ENCODE assay signal across 1 fruit fly cellular context in the genomic region with DNA sequence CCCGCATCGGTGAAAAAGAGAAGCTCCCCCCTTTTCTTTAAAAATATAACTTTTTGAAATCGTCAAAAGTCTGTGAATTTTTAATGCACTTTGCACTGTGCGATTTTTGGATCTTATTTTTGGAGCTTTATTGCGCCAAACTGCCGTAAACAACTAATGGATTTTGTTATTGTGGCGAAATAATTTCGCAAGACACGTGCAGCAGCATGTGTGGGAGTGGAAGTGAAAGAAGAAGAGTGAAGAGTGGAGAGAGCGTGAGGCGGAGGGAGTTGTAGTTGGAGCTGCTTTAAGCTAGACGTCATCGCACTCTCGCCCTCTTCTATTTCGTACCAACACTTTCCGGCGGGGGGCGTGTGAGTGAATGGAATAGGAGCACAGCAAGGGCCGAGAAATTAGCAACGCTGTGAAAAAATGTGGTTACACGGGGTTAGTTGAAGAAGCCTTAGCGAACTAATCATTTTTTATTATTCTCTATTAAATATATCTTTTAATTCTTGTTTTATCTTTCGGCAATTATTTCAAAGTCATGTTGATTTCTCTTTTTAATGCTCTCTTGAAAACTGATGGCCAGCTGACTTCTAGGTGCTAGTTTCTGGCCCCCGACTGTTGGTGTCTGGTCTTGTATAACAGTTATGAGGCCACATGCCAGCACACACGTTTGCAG.
TF ChIP-seq lines count a peak whose summit lies in the region.

No protein-coding gene starts in this region.

TF ChIP-seq in whole organism, embryonic, 481 proteins besides CTCF, POLR2A, EP300 and RAD21 (continued from another document and continues in another):
- TF ChIP-seq CG18599 (GFP tag; optimal IDR thresholded peaks at IDR 0.05; lab: Kevin White, UChicago) (peak; percentile 98), lilli (GFP tag; optimal IDR thresholded peaks at IDR 0.05; lab: Kevin White, UChicago) (peak; percentile 90), tx (GFP tag; optimal IDR thresholded peaks at IDR 0.05; lab: Kevin White, UChicago) (peak; percentile 47), CkIIα-i1 (GFP tag; IDR thresholded peaks at IDR 0.05; lab: Robert Waterston, UW) (peak; percentile 36; the same call in 1 of the 2 replicates), crol (GFP tag; IDR thresholded peaks at IDR 0.05; lab: Robert Waterston, UW) (peak; percentile 84), Eip74EF (GFP tag; optimal IDR thresholded peaks at IDR 0.05; lab: Kevin White, UChicago) (peak in 1 of 2 experiments; percentile 89), so (GFP tag; IDR thresholded peaks at IDR 0.05; lab: Robert Waterston, UW) (peak; percentile 95), CG42726 (GFP tag; IDR thresholded peaks at IDR 0.05; lab: Robert Waterston, UW; ENCODE audit: partially characterized antibody) (no peak), wdn (GFP tag; IDR thresholded peaks at IDR 0.05; lab: Robert Waterston, UW) (peak; percentile 88), hth (optimal IDR thresholded peaks at IDR 0.05; lab: Kevin White, UChicago) (no peak), crc (GFP tag; optimal IDR thresholded peaks at IDR 0.05; lab: Kevin White, UChicago) (peak; percentile 54), gsb-n (tag; optimal IDR thresholded peaks at IDR 0.05; lab: Kevin White, UChicago) (peak; percentile 91), H2.0 (GFP tag; IDR thresholded peaks at IDR 0.05; lab: Robert Waterston, UW) (peak; percentile 89), Xbp1 (GFP tag; optimal IDR thresholded peaks at IDR 0.05; lab: Kevin White, UChicago) (peak; percentile 91), Deaf1 (tag; optimal IDR thresholded peaks at IDR 0.05; lab: Kevin White, UChicago) (peak; percentile 74), NC2α (GFP tag; optimal IDR thresholded peaks at IDR 0.05; lab: Kevin White, UChicago) (peak; percentile 15), HLH4C (GFP tag; IDR thresholded peaks at IDR 0.05; lab: Robert Waterston, UW; ENCODE audit: partially characterized antibody) (no peak), nau (GFP tag; optimal IDR thresholded peaks at IDR 0.05; lab: Kevin White, UChicago) (peak; percentile 92), CG31441 (GFP tag; IDR thresholded peaks at IDR 0.05; lab: Robert Waterston, UW) (peak; percentile 93), CG7357 (GFP tag; IDR thresholded peaks at IDR 0.05; lab: Robert Waterston, UW) (peak; percentile 84), lmd (GFP tag; IDR thresholded peaks at IDR 0.05; lab: Robert Waterston, UW) (peak; percentile 95), gt (GFP tag; IDR thresholded peaks at IDR 0.05; lab: Robert Waterston, UW) (peak; percentile 66), dmrt99B (tag; optimal IDR thresholded peaks at IDR 0.05; lab: Kevin White, UChicago) (peak; percentile 97), CG7839 (tag; optimal IDR thresholded peaks at IDR 0.05; lab: Kevin White, UChicago) (peak; percentile 96), CG10543 (GFP tag; optimal IDR thresholded peaks at IDR 0.05; lab: Kevin White, UChicago) (peak; percentile 96), CG10366 (GFP tag; IDR thresholded peaks at IDR 0.05; lab: Robert Waterston, UW) (peak; percentile 94), exex (tag; optimal IDR thresholded peaks at IDR 0.05; lab: Kevin White, UChicago) (peak; percentile 60), Six4 (GFP tag; optimal IDR thresholded peaks at IDR 0.05; lab: Kevin White, UChicago) (peak; percentile 78), nom (GFP tag; optimal IDR thresholded peaks at IDR 0.05; lab: Kevin White, UChicago) (peak; percentile 81), eve (GFP tag; optimal IDR thresholded peaks at IDR 0.05; lab: Kevin White, UChicago) (peak in 1 of 2 experiments; percentile 95), CG8944 (GFP tag; optimal IDR thresholded peaks at IDR 0.05; lab: Kevin White, UChicago) (peak; percentile 52), CG10209 (GFP tag; optimal IDR thresholded peaks at IDR 0.05; lab: Kevin White, UChicago) (peak; percentile 95), slp2 (GFP tag; optimal IDR thresholded peaks at IDR 0.05; lab: Kevin White, UChicago) (peak; percentile 59), CG15479 (GFP tag; optimal IDR thresholded peaks at IDR 0.05; lab: Kevin White, UChicago) (no peak), onecut (GFP tag; IDR thresholded peaks at IDR 0.05; lab: Robert Waterston, UW) (peak; percentile 90), CG16813 (GFP tag; IDR thresholded peaks at IDR 0.05; lab: Robert Waterston, UW; ENCODE audit: partially characterized antibody) (no peak), CG6175 (GFP tag; IDR thresholded peaks at IDR 0.05; lab: Robert Waterston, UW) (peak; percentile 81), ab (GFP tag; optimal IDR thresholded peaks at IDR 0.05; lab: Kevin White, UChicago) (peak; percentile 51), oc (tag; optimal IDR thresholded peaks at IDR 0.05; lab: Kevin White, UChicago) (peak; percentile 91), ems (GFP tag; optimal IDR thresholded peaks at IDR 0.05; lab: Kevin White, UChicago) (peak; percentile 76), CG13775 (GFP tag; optimal IDR thresholded peaks at IDR 0.05; lab: Kevin White, UChicago) (peak; percentile 92), Sry-β (GFP tag; optimal IDR thresholded peaks at IDR 0.05; lab: Kevin White, UChicago) (peak; percentile 31), CG31388 (GFP tag; optimal IDR thresholded peaks at IDR 0.05; lab: Kevin White, UChicago) (peak; percentile 43), Bgb (GFP tag; IDR thresholded peaks at IDR 0.05; lab: Robert Waterston, UW; ENCODE audit: partially characterized antibody) (no peak), pan (optimal IDR thresholded peaks at IDR 0.05; lab: Kevin White, UChicago) (no peak), pan (GFP tag; optimal IDR thresholded peaks at IDR 0.05 in 1 of 2, IDR thresholded peaks at IDR 0.05 in 1 of 2) (peak in 1 of 2 experiments; percentile 93), Chrac-16 (GFP tag; optimal IDR thresholded peaks at IDR 0.05; lab: Kevin White, UChicago) (peak; percentile 90), cg (GFP tag; optimal IDR thresholded peaks at IDR 0.05; lab: Kevin White, UChicago) (peak; percentile 47), CoRest (tag; optimal IDR thresholded peaks at IDR 0.05; lab: Kevin White, UChicago) (peak; percentile 96), Ets65A (GFP tag; lab: Kevin White, UChicago) (peak; percentile 94), Max (GFP tag; optimal IDR thresholded peaks at IDR 0.05; lab: Kevin White, UChicago) (peak; percentile 82), CG6683 (GFP tag; optimal IDR thresholded peaks at IDR 0.05; lab: Kevin White, UChicago) (peak; percentile 90), CG9876 (GFP tag; optimal IDR thresholded peaks at IDR 0.05; lab: Kevin White, UChicago) (no peak), CG8359 (GFP tag; optimal IDR thresholded peaks at IDR 0.05; lab: Kevin White, UChicago; ENCODE audit: borderline replicate concordance) (peak; percentile 74), tin (GFP tag; optimal IDR thresholded peaks at IDR 0.05; lab: Kevin White, UChicago) (peak; percentile 88), CG11247 (GFP tag; IDR thresholded peaks at IDR 0.05; lab: Robert Waterston, UW) (peak; percentile 89), CG12104 (GFP tag; optimal IDR thresholded peaks at IDR 0.05; lab: Kevin White, UChicago) (peak; percentile 87), Dip3 (GFP tag; optimal IDR thresholded peaks at IDR 0.05; lab: Kevin White, UChicago) (peak; percentile 70), ara (GFP tag; IDR thresholded peaks at IDR 0.05; lab: Robert Waterston, UW) (peak; percentile 89), Lpt (GFP tag; optimal IDR thresholded peaks at IDR 0.05; lab: Kevin White, UChicago) (no peak), Lhr (GFP tag; optimal IDR thresholded peaks at IDR 0.05; lab: Kevin White, UChicago) (peak; percentile 83), B-H1 (GFP tag; IDR thresholded peaks at IDR 0.05; lab: Robert Waterston, UW) (peak; percentile 89), CG11398 (GFP tag; optimal IDR thresholded peaks at IDR 0.05; lab: Kevin White, UChicago) (peak; percentile 22), CG6854 (GFP tag; optimal IDR thresholded peaks at IDR 0.05; lab: Kevin White, UChicago) (peak; percentile 94), Dp (GFP tag; optimal IDR thresholded peaks at IDR 0.05; lab: Kevin White, UChicago) (peak; percentile 4), al (GFP tag; IDR thresholded peaks at IDR 0.05; lab: Robert Waterston, UW) (peak; percentile 90), NC2β (GFP tag; optimal IDR thresholded peaks at IDR 0.05; lab: Kevin White, UChicago) (peak; percentile 54), NFAT (GFP tag; IDR thresholded peaks at IDR 0.05; lab: Robert Waterston, UW) (peak; percentile 80; the same call in 1 of the 2 replicates), scrt (GFP tag; optimal IDR thresholded peaks at IDR 0.05; lab: Kevin White, UChicago) (peak; percentile 91), Hmx (GFP tag; optimal IDR thresholded peaks at IDR 0.05; lab: Kevin White, UChicago) (peak; percentile 72), Dad (GFP tag; optimal IDR thresholded peaks at IDR 0.05; lab: Kevin White, UChicago) (peak; percentile 46), bcd (GFP tag; optimal IDR thresholded peaks at IDR 0.05; lab: Kevin White, UChicago) (peak; percentile 95), bsh (GFP tag; optimal IDR thresholded peaks at IDR 0.05; lab: Kevin White, UChicago) (peak; percentile 94 to 95), CG32772 (GFP tag; IDR thresholded peaks at IDR 0.05; lab: Robert Waterston, UW) (peak; percentile 92), CG34224 (GFP tag; IDR thresholded peaks at IDR 0.05; lab: Robert Waterston, UW; ENCODE audit: partially characterized antibody) (no peak), CG10462 (GFP tag; optimal IDR thresholded peaks at IDR 0.05; lab: Kevin White, UChicago) (peak; percentile 79), Blimp-1 (GFP tag; optimal IDR thresholded peaks at IDR 0.05; lab: Kevin White, UChicago) (peak; percentile 87), tap (tag; optimal IDR thresholded peaks at IDR 0.05; lab: Kevin White, UChicago) (peak; percentile 94), CG11723 (GFP tag; optimal IDR thresholded peaks at IDR 0.05; lab: Kevin White, UChicago) (peak; percentile 95), sens-2 (GFP tag; IDR thresholded peaks at IDR 0.05; lab: Robert Waterston, UW) (peak; percentile 75), CG10147 (GFP tag; optimal IDR thresholded peaks at IDR 0.05; lab: Kevin White, UChicago) (peak; percentile 94), gsb (GFP tag; IDR thresholded peaks at IDR 0.05; lab: Robert Waterston, UW) (peak; percentile 78), CG1233 (GFP tag; optimal IDR thresholded peaks at IDR 0.05; lab: Kevin White, UChicago) (peak; percentile 91), slou (GFP tag; optimal IDR thresholded peaks at IDR 0.05; lab: Kevin White, UChicago) (peak; percentile 65), yki (optimal IDR thresholded peaks at IDR 0.05; lab: Kevin White, UChicago) (no peak), kni (GFP tag; optimal IDR thresholded peaks at IDR 0.05; lab: Kevin White, UChicago) (peak; percentile 93), Gsc (GFP tag; IDR thresholded peaks at IDR 0.05; lab: Robert Waterston, UW) (peak; percentile 65), TFAM (GFP tag; optimal IDR thresholded peaks at IDR 0.05; lab: Kevin White, UChicago) (peak; percentile 44), Mrtf (GFP tag; IDR thresholded peaks at IDR 0.05; lab: Robert Waterston, UW) (peak; percentile 89), CG8765 (GFP tag; IDR thresholded peaks at IDR 0.05; lab: Robert Waterston, UW) (peak; percentile 63; the same call in 1 of the 2 replicates), CG9932 (GFP tag; IDR thresholded peaks at IDR 0.05; lab: Robert Waterston, UW) (peak; percentile 92), nerfin-2 (GFP tag; IDR thresholded peaks at IDR 0.05; lab: Robert Waterston, UW; ENCODE audit: partially characterized antibody) (no peak), CG8924 (tag; optimal IDR thresholded peaks at IDR 0.05; lab: Kevin White, UChicago) (peak; percentile 97), Dfd (GFP tag; optimal IDR thresholded peaks at IDR 0.05; lab: Kevin White, UChicago) (no peak), CG2116 (GFP tag; optimal IDR thresholded peaks at IDR 0.05; lab: Kevin White, UChicago) (peak; percentile 62), Antp (GFP tag; optimal IDR thresholded peaks at IDR 0.05; lab: Kevin White, UChicago) (peak; percentile 28), Atf6 (GFP tag; IDR thresholded peaks at IDR 0.05; lab: Robert Waterston, UW) (peak; percentile 96), nerfin-1 (tag; optimal IDR thresholded peaks at IDR 0.05; lab: Kevin White, UChicago) (peak; percentile 91), Doc3 (GFP tag; IDR thresholded peaks at IDR 0.05; lab: Robert Waterston, UW; ENCODE audit: partially characterized antibody) (no peak), CG18619 (GFP tag; optimal IDR thresholded peaks at IDR 0.05; lab: Kevin White, UChicago) (peak; percentile 95), Ets97D (GFP tag; optimal IDR thresholded peaks at IDR 0.05; lab: Kevin White, UChicago) (peak; percentile 22), CG17802 (tag; optimal IDR thresholded peaks at IDR 0.05; lab: Kevin White, UChicago) (peak; percentile 68), odd (GFP tag; optimal IDR thresholded peaks at IDR 0.05; lab: Kevin White, UChicago) (peak; percentile 92), CG7745 (tag; optimal IDR thresholded peaks at IDR 0.05; lab: Kevin White, UChicago) (no peak), bbx (GFP tag; IDR thresholded peaks at IDR 0.05; lab: Robert Waterston, UW; ENCODE audit: partially characterized antibody) (no peak), CG4854 (GFP tag; optimal IDR thresholded peaks at IDR 0.05; lab: Kevin White, UChicago) (peak; percentile 76), pfk (GFP tag; optimal IDR thresholded peaks at IDR 0.05; lab: Kevin White, UChicago) (peak; percentile 47), C15 (GFP tag; IDR thresholded peaks at IDR 0.05; lab: Robert Waterston, UW) (peak; percentile 74; the same call in 1 of the 3 replicates), Ptx1 (GFP tag; IDR thresholded peaks at IDR 0.05; lab: Robert Waterston, UW) (peak; percentile 95), repo (GFP tag; optimal IDR thresholded peaks at IDR 0.05; lab: Kevin White, UChicago) (no peak), ewg (GFP tag; optimal IDR thresholded peaks at IDR 0.05; lab: Kevin White, UChicago) (peak; percentile 87), seq (GFP tag; IDR thresholded peaks at IDR 0.05; lab: Robert Waterston, UW) (peak; percentile 94), wor (GFP tag; IDR thresholded peaks at IDR 0.05; lab: Robert Waterston, UW) (peak; percentile 91), slbo (GFP tag; IDR thresholded peaks at IDR 0.05; lab: Robert Waterston, UW) (peak; percentile 95), CG1647 (GFP tag; optimal IDR thresholded peaks at IDR 0.05; lab: Kevin White, UChicago) (peak; percentile 31), CG12155 (GFP tag; optimal IDR thresholded peaks at IDR 0.05; lab: Kevin White, UChicago) (peak; percentile 84), CG7372 (GFP tag; IDR thresholded peaks at IDR 0.05; lab: Robert Waterston, UW) (peak; percentile 92), CG1792 (GFP tag; optimal IDR thresholded peaks at IDR 0.05; lab: Kevin White, UChicago) (no peak), CG4360 (GFP tag; IDR thresholded peaks at IDR 0.05; lab: Robert Waterston, UW) (peak; percentile 60), D19B (GFP tag; optimal IDR thresholded peaks at IDR 0.05; lab: Kevin White, UChicago) (peak; percentile 90), mld (GFP tag; IDR thresholded peaks at IDR 0.05; lab: Robert Waterston, UW; ENCODE audit: partially characterized antibody) (no peak), CG7271 (tag; optimal IDR thresholded peaks at IDR 0.05; lab: Kevin White, UChicago) (peak; percentile 61)
